Worm (Caenorhabditis elegans): ENCODE data around the gene K08F8.15.
A peak's percentile ranks its signal among the peaks of the same experiment; 100 is the strongest.

Gene K08F8.15

ce11 chrII:8738955-8739354, 27.7 kb upstream of the K08F8.15 start:
- no peak for TF ChIP-seq mab-5 (tag; optimal IDR thresholded peaks at IDR 0.05)
- no peak for TF ChIP-seq lsy-2 (tag; optimal IDR thresholded peaks at IDR 0.05)
- TF ChIP-seq dmd-4 (tag; optimal IDR thresholded peaks at IDR 0.05), result no peak
- no peak for TF ChIP-seq ceh-16 (tag; optimal IDR thresholded peaks at IDR 0.05)
- no peak for TF ChIP-seq lin-39 (tag; optimal IDR thresholded peaks at IDR 0.05)
- peak; percentile 10 for TF ChIP-seq lin-13 (GFP tag; optimal IDR thresholded peaks at IDR 0.05)
- no peak for TF ChIP-seq nhr-237 (tag; optimal IDR thresholded peaks at IDR 0.05)
- TF ChIP-seq F13H6.1 (tag; optimal IDR thresholded peaks at IDR 0.05), result no peak
- TF ChIP-seq nhr-77 (tag; optimal IDR thresholded peaks at IDR 0.05), result no peak
- no peak for TF ChIP-seq elt-1 (tag; optimal IDR thresholded peaks at IDR 0.05)
- peak; percentile 35 for TF ChIP-seq crh-2 (tag; optimal IDR thresholded peaks at IDR 0.05)
- no peak for TF ChIP-seq unc-39 (tag; optimal IDR thresholded peaks at IDR 0.05)
- TF ChIP-seq skn-1 (tag; optimal IDR thresholded peaks at IDR 0.05), result no peak
- peak; percentile 73 for TF ChIP-seq sma-9 (GFP tag; optimal IDR thresholded peaks at IDR 0.05)
- TF ChIP-seq sma-9 (tag; optimal IDR thresholded peaks at IDR 0.05), result no peak
- TF ChIP-seq nhr-11 (tag; optimal IDR thresholded peaks at IDR 0.05), result no peak
- TF ChIP-seq aly-2 (tag; optimal IDR thresholded peaks at IDR 0.05), result no peak
- TF ChIP-seq egl-27 (tag; optimal IDR thresholded peaks at IDR 0.05), result no peak
- TF ChIP-seq nhr-6 (tag; optimal IDR thresholded peaks at IDR 0.05), result no peak
- no peak for TF ChIP-seq ceh-82 (tag; optimal IDR thresholded peaks at IDR 0.05)
- TF ChIP-seq ztf-4 (tag; optimal IDR thresholded peaks at IDR 0.05), result peak; percentile 3

ce11 chrII:8740326-8740949, 26.2 kb upstream of the K08F8.15 start:
- TF ChIP-seq nhr-12 (tag; optimal IDR thresholded peaks at IDR 0.05) (no peak), crh-2 (tag; optimal IDR thresholded peaks at IDR 0.05) (peak; percentile 79), nhr-129 (tag; optimal IDR thresholded peaks at IDR 0.05) (peak; percentile 41), ceh-82 (tag; optimal IDR thresholded peaks at IDR 0.05) (no peak), ztf-11 (tag; optimal IDR thresholded peaks at IDR 0.05) (no peak), unc-55 (GFP tag; optimal IDR thresholded peaks at IDR 0.05) (no peak), sma-3 (GFP tag; optimal IDR thresholded peaks at IDR 0.05) (no peak), nhr-23 (tag; optimal IDR thresholded peaks at IDR 0.05) (no peak), nhr-25 (tag; optimal IDR thresholded peaks at IDR 0.05) (peak; percentile 77), aly-2 (tag; optimal IDR thresholded peaks at IDR 0.05) (no peak), nhr-77 (tag; optimal IDR thresholded peaks at IDR 0.05) (no peak), sma-9 (GFP tag; optimal IDR thresholded peaks at IDR 0.05) (peak; percentile 99), sma-9 (tag; optimal IDR thresholded peaks at IDR 0.05) (no peak), unc-39 (tag; optimal IDR thresholded peaks at IDR 0.05) (no peak), lin-39 (tag; optimal IDR thresholded peaks at IDR 0.05) (no peak), mab-5 (tag; optimal IDR thresholded peaks at IDR 0.05) (no peak), lsy-2 (tag; optimal IDR thresholded peaks at IDR 0.05) (peak in 1 of 2 experiments; percentile 40), C34F6.9 (tag; optimal IDR thresholded peaks at IDR 0.05) (no peak), nhr-6 (tag; optimal IDR thresholded peaks at IDR 0.05) (peak; percentile 34), ztf-4 (tag; optimal IDR thresholded peaks at IDR 0.05) (no peak), fos-1 (tag; optimal IDR thresholded peaks at IDR 0.05) (peak; percentile 77), nhr-21 (tag; optimal IDR thresholded peaks at IDR 0.05) (peak; percentile 63), snpc-4 (tag; optimal IDR thresholded peaks at IDR 0.05) (no peak), ztf-1 (GFP tag; conservative IDR thresholded peaks at IDR 0.05) (no peak), elt-3 (tag; optimal IDR thresholded peaks at IDR 0.05) (no peak), elt-1 (tag; optimal IDR thresholded peaks at IDR 0.05) (no peak), lin-13 (GFP tag; optimal IDR thresholded peaks at IDR 0.05) (peak; percentile 5), lin-11 (tag; optimal IDR thresholded peaks at IDR 0.05) (no peak), ama-1 (optimal IDR thresholded peaks at IDR 0.05) (no peak), blmp-1 (tag; optimal IDR thresholded peaks at IDR 0.05; ENCODE audit: insufficient read depth) (peak; percentile 39), alr-1 (tag; optimal IDR thresholded peaks at IDR 0.05) (no peak), nhr-10 (tag; optimal IDR thresholded peaks at IDR 0.05) (no peak), mbf-1 (tag; optimal IDR thresholded peaks at IDR 0.05) (no peak), R02D3.7 (tag; optimal IDR thresholded peaks at IDR 0.05) (no peak), sem-4 (tag; optimal IDR thresholded peaks at IDR 0.05) (no peak), gmeb-1 (tag; optimal IDR thresholded peaks at IDR 0.05) (peak; percentile 14), Y55F3AM.14 (GFP tag; optimal IDR thresholded peaks at IDR 0.05) (peak; percentile 46), zag-1 (tag; optimal IDR thresholded peaks at IDR 0.05) (no peak), ceh-16 (tag; optimal IDR thresholded peaks at IDR 0.05) (no peak), unc-62 (GFP tag; optimal IDR thresholded peaks at IDR 0.05) (no peak), peb-1 (tag; optimal IDR thresholded peaks at IDR 0.05) (no peak), ZK546.5 (tag; optimal IDR thresholded peaks at IDR 0.05) (no peak), F13H6.1 (tag; optimal IDR thresholded peaks at IDR 0.05) (peak; percentile 42), mdl-1 (tag; optimal IDR thresholded peaks at IDR 0.05) (peak; percentile 58 to 62), nhr-237 (tag; optimal IDR thresholded peaks at IDR 0.05) (no peak), dmd-4 (tag; optimal IDR thresholded peaks at IDR 0.05) (no peak), nhr-11 (tag; optimal IDR thresholded peaks at IDR 0.05) (no peak), skn-1 (tag; optimal IDR thresholded peaks at IDR 0.05) (no peak), egl-27 (tag; optimal IDR thresholded peaks at IDR 0.05) (peak; percentile 38)

Measured in whole organism, L2 larva.